Worm (Caenorhabditis elegans) whole organism, midembryonic: Measurements from ENCODE around the gene C16C10.4.

Source experiments
- T22C8.4 ChIP-seq: fragments of 200-800 bp; sonication (Bioruptor generic); IDR thresholded peaks from 2 replicates; pipeline ENCODE4 v1.3.6; 2022; ENCODE audit warnings: missing genetic modification characterization, missing compliant biosample characterization
- cog-1 ChIP-seq: sonication (generic microtip); optimal IDR thresholded peaks from 2 replicates; lab custom pipeline; 2016; ENCODE audit warnings: missing genetic modification characterization, missing compliant biosample characterization
- flt-1 ChIP-seq: fragments of 200-800 bp; sonication (Bioruptor generic); IDR thresholded peaks from 2 replicates; pipeline ENCODE4 v1.3.6; 2022; ENCODE audit warnings: missing genetic modification characterization, missing compliant biosample characterization
- klf-2 ChIP-seq: fragments of 200-800 bp; sonication (Bioruptor generic); conservative IDR thresholded peaks from 2 replicates; pipeline ENCODE4 v1.3.6; 2022; ENCODE audit warnings: missing genetic modification reagents, missing genetic modification characterization, missing compliant biosample characterization

DNA sequence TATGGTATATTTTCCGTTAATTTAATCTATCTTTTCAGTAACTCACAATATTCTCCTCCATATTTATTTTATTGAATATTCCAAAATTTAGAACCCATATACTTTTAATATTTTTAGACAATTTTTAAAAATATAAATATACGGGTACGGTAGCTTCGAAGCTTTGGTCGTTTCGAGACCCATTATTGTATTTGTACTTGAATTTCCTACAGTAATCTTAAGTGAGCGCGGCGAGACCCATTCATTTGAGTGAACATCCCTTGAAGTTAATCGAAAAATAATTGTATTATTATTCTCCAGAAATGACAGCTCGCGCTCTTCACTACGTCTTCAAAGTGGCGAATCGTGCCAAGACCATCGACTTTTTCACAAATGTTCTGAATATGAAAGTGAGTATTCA lies 17.8 kb upstream of the C16C10.4 start, which contains the start of gene glod-4:
- TF ChIP-seq cog-1 (no peak), flt-1 (GFP tag; lab: Robert Waterston, UW) (no peak), klf-2 (no peak), T22C8.4 (GFP tag; lab: Robert Waterston, UW) (no peak)
